In genomic region chr3L:9027122-9027696, dm6 we compare ENCODE assay signal across 2 fruit fly cellular contexts.
A peak's percentile ranks its signal among the peaks of the same experiment; 100 is the strongest.
TF ChIP-seq lines count a peak whose summit lies in the region.

No protein-coding gene starts in this region.

- no peak for TF ChIP-seq CTCF in whole organism, embryonic (GFP tag; optimal IDR thresholded peaks at IDR 0.05; lab: Kevin White, UChicago)

TF ChIP-seq in whole organism, embryonic, 481 proteins besides CTCF, POLR2A, EP300 and RAD21 (continues in another document):
- TF ChIP-seq CG17568 (GFP tag; optimal IDR thresholded peaks at IDR 0.05; lab: Kevin White, UChicago): no peak
- TF ChIP-seq trem (tag; optimal IDR thresholded peaks at IDR 0.05; lab: Kevin White, UChicago): no peak
- TF ChIP-seq klu (GFP tag; IDR thresholded peaks at IDR 0.05; lab: Robert Waterston, UW): no peak
- no peak for TF ChIP-seq CG14441 (GFP tag; IDR thresholded peaks at IDR 0.05; lab: Robert Waterston, UW)
- TF ChIP-seq chinmo (GFP tag; IDR thresholded peaks at IDR 0.05; lab: Robert Waterston, UW; ENCODE audit: partially characterized antibody): 0 out of 4 replicates have a peak, but pooled peaks have one; percentile 37
- TF ChIP-seq bab2 (GFP tag; optimal IDR thresholded peaks at IDR 0.05; lab: Kevin White, UChicago): no peak
- no peak for TF ChIP-seq D19A (tag; optimal IDR thresholded peaks at IDR 0.05; lab: Kevin White, UChicago)
- no peak for TF ChIP-seq pnt (GFP tag; optimal IDR thresholded peaks at IDR 0.05; lab: Kevin White, UChicago)
- no peak for TF ChIP-seq CG30403 (GFP tag; optimal IDR thresholded peaks at IDR 0.05; lab: Kevin White, UChicago)
- TF ChIP-seq repo (GFP tag; optimal IDR thresholded peaks at IDR 0.05; lab: Kevin White, UChicago): no peak
- TF ChIP-seq ato (GFP tag; IDR thresholded peaks at IDR 0.05; lab: Robert Waterston, UW; ENCODE audit: partially characterized antibody): no peak
- TF ChIP-seq CG12769 (tag; optimal IDR thresholded peaks at IDR 0.05; lab: Kevin White, UChicago): peak; percentile 2
- no peak for TF ChIP-seq CG11696 (GFP tag; IDR thresholded peaks at IDR 0.05; lab: Robert Waterston, UW)
- TF ChIP-seq gsb-n (tag; optimal IDR thresholded peaks at IDR 0.05; lab: Kevin White, UChicago): no peak
- TF ChIP-seq CG1832 (GFP tag; optimal IDR thresholded peaks at IDR 0.05; lab: Kevin White, UChicago): no peak
- no peak for TF ChIP-seq org-1 (GFP tag; optimal IDR thresholded peaks at IDR 0.05; lab: Kevin White, UChicago)
- TF ChIP-seq CG13123 (GFP tag; optimal IDR thresholded peaks at IDR 0.05; lab: Kevin White, UChicago): no peak
- no peak for TF ChIP-seq CG10431 (GFP tag; optimal IDR thresholded peaks at IDR 0.05; lab: Kevin White, UChicago)
- TF ChIP-seq hkb (optimal IDR thresholded peaks at IDR 0.05; lab: Kevin White, UChicago): no peak
- no peak for TF ChIP-seq hkb (GFP tag; IDR thresholded peaks at IDR 0.05; lab: Robert Waterston, UW)
- peak; percentile 69 for TF ChIP-seq Awh (GFP tag; IDR thresholded peaks at IDR 0.05; lab: Robert Waterston, UW)
- no peak for TF ChIP-seq tgo (GFP tag; IDR thresholded peaks at IDR 0.05; lab: Robert Waterston, UW)
- no peak for TF ChIP-seq Xrp1 (GFP tag; IDR thresholded peaks at IDR 0.05; lab: Robert Waterston, UW)
- no peak for TF ChIP-seq CG7786 (GFP tag; optimal IDR thresholded peaks at IDR 0.05; lab: Kevin White, UChicago)
- TF ChIP-seq Dip2 (GFP tag; IDR thresholded peaks at IDR 0.05; lab: Robert Waterston, UW): no peak
- TF ChIP-seq usp (GFP tag; optimal IDR thresholded peaks at IDR 0.05; lab: Kevin White, UChicago): no peak
- no peak for TF ChIP-seq psq (GFP tag; optimal IDR thresholded peaks at IDR 0.05; lab: Kevin White, UChicago)
- no peak for TF ChIP-seq Atf3 (GFP tag; optimal IDR thresholded peaks at IDR 0.05; lab: Kevin White, UChicago)
- no peak for TF ChIP-seq CG11504 (tag; optimal IDR thresholded peaks at IDR 0.05; lab: Kevin White, UChicago)
- TF ChIP-seq CG17829 (tag; optimal IDR thresholded peaks at IDR 0.05; lab: Kevin White, UChicago): no peak
- TF ChIP-seq odd (GFP tag; optimal IDR thresholded peaks at IDR 0.05; lab: Kevin White, UChicago): no peak
- no peak for TF ChIP-seq zfh1 (GFP tag; IDR thresholded peaks at IDR 0.05; lab: Robert Waterston, UW)
- no peak for TF ChIP-seq chn (GFP tag; optimal IDR thresholded peaks at IDR 0.05; lab: Kevin White, UChicago)
- peak; percentile 84 for TF ChIP-seq vvl (GFP tag; IDR thresholded peaks at IDR 0.05; lab: Robert Waterston, UW)
- no peak for TF ChIP-seq TFAM (GFP tag; optimal IDR thresholded peaks at IDR 0.05; lab: Kevin White, UChicago)
- TF ChIP-seq br (optimal IDR thresholded peaks at IDR 0.05; lab: Kevin White, UChicago): no peak
- TF ChIP-seq Blimp-1 (GFP tag; optimal IDR thresholded peaks at IDR 0.05; lab: Kevin White, UChicago): no peak
- TF ChIP-seq CG11695 (GFP tag; IDR thresholded peaks at IDR 0.05; lab: Robert Waterston, UW): no peak
- TF ChIP-seq wek (GFP tag; optimal IDR thresholded peaks at IDR 0.05; lab: Kevin White, UChicago): no peak
- peak; percentile 70 for TF ChIP-seq sd (tag; optimal IDR thresholded peaks at IDR 0.05; lab: Kevin White, UChicago)
- no peak for TF ChIP-seq slp2 (GFP tag; optimal IDR thresholded peaks at IDR 0.05; lab: Kevin White, UChicago)
- TF ChIP-seq Sin3A (optimal IDR thresholded peaks at IDR 0.05; lab: Kevin White, UChicago): no peak
- TF ChIP-seq HmgD (GFP tag; optimal IDR thresholded peaks at IDR 0.05; lab: Kevin White, UChicago): no peak
- no peak for TF ChIP-seq ERR (GFP tag; optimal IDR thresholded peaks at IDR 0.05; lab: Kevin White, UChicago)
- no peak for TF ChIP-seq PHDP (tag; optimal IDR thresholded peaks at IDR 0.05; lab: Kevin White, UChicago)
- TF ChIP-seq Neu2 (GFP tag; optimal IDR thresholded peaks at IDR 0.05; lab: Kevin White, UChicago; ENCODE audit: borderline replicate concordance): no peak
- 0 out of 3 replicates have a peak, but pooled peaks have one; percentile 31 for TF ChIP-seq z (GFP tag; IDR thresholded peaks at IDR 0.05; lab: Robert Waterston, UW)
- no peak for TF ChIP-seq ara (GFP tag; IDR thresholded peaks at IDR 0.05; lab: Robert Waterston, UW)

TF ChIP-seq in whole organism, prepupa, 60 proteins besides CTCF, POLR2A, EP300 and RAD21:
- TF ChIP-seq fd85E (GFP tag; optimal IDR thresholded peaks at IDR 0.05; lab: Kevin White, UChicago): no peak
- TF ChIP-seq Eip93F (GFP tag; optimal IDR thresholded peaks at IDR 0.05; lab: Kevin White, UChicago): no peak
- no peak for TF ChIP-seq spab (GFP tag; optimal IDR thresholded peaks at IDR 0.05; lab: Kevin White, UChicago)
- TF ChIP-seq eg (GFP tag; IDR thresholded peaks at IDR 0.05; lab: Robert Waterston, UW): no peak
- TF ChIP-seq dsx (GFP tag; optimal IDR thresholded peaks at IDR 0.05; lab: Kevin White, UChicago; ENCODE audit: poor library complexity, severe bottlenecking): no peak
- peak; percentile 40 for TF ChIP-seq fkh (GFP tag; optimal IDR thresholded peaks at IDR 0.05; lab: Kevin White, UChicago)
- TF ChIP-seq pdm3 (GFP tag; optimal IDR thresholded peaks at IDR 0.05; lab: Kevin White, UChicago): no peak
- no peak for TF ChIP-seq CG6854 (GFP tag; optimal IDR thresholded peaks at IDR 0.05; lab: Kevin White, UChicago)
